Worm (Caenorhabditis elegans): ENCODE results near the gene R07B7.2.

- TF ChIP-seq ama-1 (optimal IDR thresholded peaks at IDR 0.05) (no peak), flt-1 (GFP tag; IDR thresholded peaks at IDR 0.05) (no peak), ets-7 (tag; optimal IDR thresholded peaks at IDR 0.05) (no peak), ceh-13 (GFP tag; optimal IDR thresholded peaks at IDR 0.05) (no peak), sea-1 (GFP tag; conservative IDR thresholded peaks at IDR 0.05) (no peak), pes-1 (GFP tag; IDR thresholded peaks at IDR 0.05) (no peak), F13C5.2 (tag; optimal IDR thresholded peaks at IDR 0.05) (no peak), hnd-1 (tag; optimal IDR thresholded peaks at IDR 0.05) (no peak)
Observed at ce11 chrV:12025683-12026082, 33.9 kb downstream of the R07B7.2 start.

Measured in whole organism, early embryonic.